Fruit fly (Drosophila melanogaster): ENCODE data around the gene Naa30A.

Naa30A gene

DNA sequence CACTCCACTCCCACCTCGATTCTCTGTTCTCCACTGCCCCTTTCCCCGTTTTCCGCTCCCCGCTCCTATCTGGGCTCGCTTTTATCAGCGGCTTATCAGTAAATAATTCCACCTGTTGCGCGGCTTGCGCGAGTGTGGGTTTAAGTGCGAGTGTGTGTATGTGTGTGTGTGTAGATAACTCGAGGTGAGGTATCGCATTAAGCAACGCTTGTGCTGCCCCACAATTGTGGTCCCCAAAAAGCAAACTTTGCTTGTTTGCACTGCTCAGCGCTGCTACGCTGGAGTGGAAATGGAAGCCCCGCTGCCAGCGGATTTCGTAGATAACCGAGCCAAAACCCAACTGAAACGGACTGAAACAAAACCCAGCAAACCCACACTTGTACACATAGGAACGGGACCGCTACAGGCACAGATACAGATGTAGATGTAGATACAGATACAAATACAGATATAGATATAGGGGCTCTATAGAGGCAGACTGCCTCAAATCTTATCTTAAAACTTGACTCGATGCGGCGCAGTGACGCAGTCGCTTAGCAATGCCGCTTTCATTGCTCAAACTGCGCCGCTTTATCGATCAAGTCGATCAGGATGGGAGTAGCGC, 45.3 kb downstream of the Naa30A start (continued):
- no peak for TF ChIP-seq CG2889 (GFP tag; IDR thresholded peaks at IDR 0.05)
- TF ChIP-seq CG30020 (tag; optimal IDR thresholded peaks at IDR 0.05) = no peak
- no peak for TF ChIP-seq wdn (GFP tag; IDR thresholded peaks at IDR 0.05)
- no peak for TF ChIP-seq CG17361 (GFP tag; IDR thresholded peaks at IDR 0.05)
- TF ChIP-seq amos (GFP tag; IDR thresholded peaks at IDR 0.05; ENCODE audit: partially characterized antibody) = no peak
- peak; percentile 20 for TF ChIP-seq CG17385 (GFP tag; optimal IDR thresholded peaks at IDR 0.05)
- no peak for TF ChIP-seq CG11560 (tag; IDR thresholded peaks at IDR 0.05)
- TF ChIP-seq CG18619 (GFP tag; optimal IDR thresholded peaks at IDR 0.05) = peak; percentile 7
- TF ChIP-seq Chrac-16 (GFP tag; optimal IDR thresholded peaks at IDR 0.05) = no peak
- no peak for TF ChIP-seq unc-4 (GFP tag; IDR thresholded peaks at IDR 0.05; ENCODE audit: partially characterized antibody)
- no peak for TF ChIP-seq pzg (GFP tag; optimal IDR thresholded peaks at IDR 0.05)
- TF ChIP-seq otp (GFP tag; IDR thresholded peaks at IDR 0.05) = no peak
- peak; percentile 72 for TF ChIP-seq CG10543 (GFP tag; optimal IDR thresholded peaks at IDR 0.05)
- no peak for TF ChIP-seq CG7745 (tag; optimal IDR thresholded peaks at IDR 0.05)
- no peak for TF ChIP-seq CG17328 (GFP tag; IDR thresholded peaks at IDR 0.05)
- TF ChIP-seq CG11723 (GFP tag; optimal IDR thresholded peaks at IDR 0.05) = peak; percentile 28
- no peak for TF ChIP-seq Doc3 (GFP tag; IDR thresholded peaks at IDR 0.05; ENCODE audit: partially characterized antibody)
- no peak for TF ChIP-seq dmrt11E (tag; optimal IDR thresholded peaks at IDR 0.05)
- no peak for TF ChIP-seq Sox100B (GFP tag; optimal IDR thresholded peaks at IDR 0.05)
- TF ChIP-seq Xrp1 (GFP tag; IDR thresholded peaks at IDR 0.05) = 0 out of 2 replicates have a peak, but pooled peaks have one; percentile 22
- TF ChIP-seq cas (GFP tag; IDR thresholded peaks at IDR 0.05) = no peak
- TF ChIP-seq bab2 (GFP tag; optimal IDR thresholded peaks at IDR 0.05) = no peak
- peak; percentile 19 for TF ChIP-seq Asciz (GFP tag; optimal IDR thresholded peaks at IDR 0.05)
- peak; percentile 3 for TF ChIP-seq CG18599 (GFP tag; optimal IDR thresholded peaks at IDR 0.05)
- TF ChIP-seq CG12942 (GFP tag; optimal IDR thresholded peaks at IDR 0.05) = no peak
- no peak for TF ChIP-seq H15 (GFP tag; IDR thresholded peaks at IDR 0.05)
- TF ChIP-seq phol (tag; optimal IDR thresholded peaks at IDR 0.05) = no peak
- peak; percentile 84 for TF ChIP-seq kah (GFP tag; optimal IDR thresholded peaks at IDR 0.05)
- no peak for TF ChIP-seq Gug (GFP tag; IDR thresholded peaks at IDR 0.05)
- TF ChIP-seq Vsx1 (GFP tag; optimal IDR thresholded peaks at IDR 0.05) = no peak
- TF ChIP-seq dan (GFP tag; IDR thresholded peaks at IDR 0.05) = no peak
- TF ChIP-seq Side (GFP tag; optimal IDR thresholded peaks at IDR 0.05) = no peak
- no peak for TF ChIP-seq Oli (tag; optimal IDR thresholded peaks at IDR 0.05)
- TF ChIP-seq ci (GFP tag; IDR thresholded peaks at IDR 0.05) = peak; percentile 38; the same call in 1 of the 3 replicates
- TF ChIP-seq exex (tag; optimal IDR thresholded peaks at IDR 0.05) = peak; percentile 14
- TF ChIP-seq pho (GFP tag; optimal IDR thresholded peaks at IDR 0.05) = no peak
- TF ChIP-seq CG4617 (GFP tag; optimal IDR thresholded peaks at IDR 0.05; ENCODE audit: borderline replicate concordance) = no peak
- no peak for TF ChIP-seq NK7.1 (GFP tag; optimal IDR thresholded peaks at IDR 0.05)
- TF ChIP-seq tna (GFP tag; IDR thresholded peaks at IDR 0.05; ENCODE audit: partially characterized antibody) = no peak
- TF ChIP-seq CG3065 (GFP tag; optimal IDR thresholded peaks at IDR 0.05) = no peak
- 0 out of 4 replicates have a peak, but pooled peaks have one; percentile 11 for TF ChIP-seq chinmo (GFP tag; IDR thresholded peaks at IDR 0.05; ENCODE audit: partially characterized antibody)
- no peak for TF ChIP-seq pita (GFP tag; optimal IDR thresholded peaks at IDR 0.05)
- peak; percentile 35 for TF ChIP-seq CG3407 (GFP tag; optimal IDR thresholded peaks at IDR 0.05)
- TF ChIP-seq Adf1 (GFP tag; IDR thresholded peaks at IDR 0.05) = peak; percentile 32
- no peak for TF ChIP-seq CG14050 (GFP tag; IDR thresholded peaks at IDR 0.05)
- no peak for TF ChIP-seq CTCF (GFP tag; optimal IDR thresholded peaks at IDR 0.05)
- TF ChIP-seq az2 (GFP tag; optimal IDR thresholded peaks at IDR 0.05) = no peak
- no peak for TF ChIP-seq Doc2 (GFP tag; IDR thresholded peaks at IDR 0.05)
- no peak for TF ChIP-seq CG2199 (GFP tag; IDR thresholded peaks at IDR 0.05)
- TF ChIP-seq sens (GFP tag) = peak; percentile 81
- no peak for TF ChIP-seq CG12236 (GFP tag; optimal IDR thresholded peaks at IDR 0.05)

Data from whole organism, embryonic.